Fruit fly (Drosophila melanogaster): Measurements from ENCODE around the gene CG5346.

Gene CG5346

DNA sequence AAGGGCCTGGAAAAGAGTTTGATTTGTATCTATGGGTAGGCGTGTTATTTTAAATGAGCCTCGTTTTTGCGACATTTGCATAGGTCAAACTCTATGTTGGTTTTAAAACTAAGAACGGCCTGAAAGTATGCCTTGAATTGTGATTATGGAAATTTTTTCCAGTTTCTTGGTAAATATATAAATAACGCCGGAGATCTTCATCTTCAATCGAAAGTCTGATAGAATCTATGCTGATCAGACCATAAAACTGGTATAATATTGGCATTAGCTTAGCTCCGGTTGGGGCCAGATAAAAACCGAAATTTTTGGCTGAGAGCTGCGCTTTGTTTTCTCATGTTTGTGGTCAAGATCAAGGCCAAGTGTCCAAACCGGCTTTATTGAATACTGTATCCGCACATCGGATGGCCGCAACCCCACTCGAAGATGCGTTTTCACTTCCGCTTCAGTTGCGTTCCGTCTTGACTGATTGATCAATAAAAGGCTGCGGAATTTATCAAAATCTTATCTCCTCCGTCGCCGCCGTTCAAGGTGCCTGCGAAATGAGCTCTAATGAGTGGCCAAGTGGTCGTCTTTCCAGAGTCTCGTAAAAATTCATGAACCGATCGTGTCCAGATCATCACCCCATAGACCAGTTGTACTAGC is 28.8 kb upstream of the CG5346 start:
- TF ChIP-seq ttk (optimal IDR thresholded peaks at IDR 0.05), result no peak
- no peak for TF ChIP-seq h (optimal IDR thresholded peaks at IDR 0.05)
- no peak for TF ChIP-seq Myc (optimal IDR thresholded peaks at IDR 0.05)
- TF ChIP-seq Sin3A (optimal IDR thresholded peaks at IDR 0.05), result no peak
- no peak for TF ChIP-seq insv (optimal IDR thresholded peaks at IDR 0.05)
- no peak for TF ChIP-seq psq (optimal IDR thresholded peaks at IDR 0.05)

DNA sequence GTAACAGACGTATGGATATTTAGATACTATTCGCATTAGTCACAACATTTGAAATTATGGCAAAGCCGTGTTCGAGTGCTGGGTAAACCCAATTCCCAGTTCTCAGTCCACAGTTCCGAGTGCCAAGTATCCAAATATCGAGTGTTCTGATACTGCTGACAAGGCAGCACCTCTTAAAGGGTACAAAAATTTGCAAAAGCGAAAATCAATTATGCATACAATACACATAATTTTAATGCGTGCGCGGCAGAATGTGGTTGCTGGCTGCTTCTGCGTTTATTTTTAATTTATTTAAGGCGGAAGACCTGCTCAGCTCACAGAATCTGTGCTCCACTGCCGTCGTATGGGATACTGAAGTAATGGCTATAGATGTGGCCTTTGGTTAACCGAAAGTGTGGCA is 24.2 kb upstream of the CG5346 start:
- TF ChIP-seq insv (optimal IDR thresholded peaks at IDR 0.05) (no peak), h (optimal IDR thresholded peaks at IDR 0.05) (no peak), Sin3A (optimal IDR thresholded peaks at IDR 0.05) (no peak), ttk (optimal IDR thresholded peaks at IDR 0.05) (no peak), psq (optimal IDR thresholded peaks at IDR 0.05) (no peak), Myc (optimal IDR thresholded peaks at IDR 0.05) (no peak)

DNA sequence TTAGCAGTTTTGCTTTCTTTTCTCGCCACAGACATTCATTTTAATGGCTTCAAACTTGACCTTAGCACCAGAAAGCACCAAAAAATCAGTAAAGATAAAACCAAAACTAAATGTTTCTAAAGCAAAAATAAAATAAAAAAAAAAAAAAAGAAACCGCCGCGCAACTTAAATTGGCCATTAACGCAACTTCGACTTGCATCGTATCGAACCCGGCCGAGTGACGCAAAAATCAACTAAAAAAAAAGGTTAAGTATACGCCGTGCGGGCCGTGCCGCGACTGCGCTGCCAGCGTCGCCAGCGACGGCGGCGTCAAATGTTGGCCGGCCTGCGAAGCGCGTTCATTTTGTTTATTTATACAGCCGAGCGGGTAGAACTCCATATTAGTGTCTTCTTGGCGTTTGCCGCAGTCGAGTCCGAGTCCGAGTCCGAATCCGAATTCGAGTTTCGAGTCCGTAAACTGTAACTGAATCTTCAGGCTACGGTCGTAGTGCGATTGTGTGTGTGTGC is 21.9 kb upstream of the CG5346 start, which contains the start of gene bond:
Gene bond, plus strand, starts transcription at position 375 of the 507 bp plus-strand sequence.
- TF ChIP-seq insv (optimal IDR thresholded peaks at IDR 0.05) (no peak), Myc (optimal IDR thresholded peaks at IDR 0.05) (no peak), h (optimal IDR thresholded peaks at IDR 0.05) (no peak), ttk (optimal IDR thresholded peaks at IDR 0.05) (no peak), Sin3A (optimal IDR thresholded peaks at IDR 0.05) (no peak), psq (optimal IDR thresholded peaks at IDR 0.05) (no peak)

DNA sequence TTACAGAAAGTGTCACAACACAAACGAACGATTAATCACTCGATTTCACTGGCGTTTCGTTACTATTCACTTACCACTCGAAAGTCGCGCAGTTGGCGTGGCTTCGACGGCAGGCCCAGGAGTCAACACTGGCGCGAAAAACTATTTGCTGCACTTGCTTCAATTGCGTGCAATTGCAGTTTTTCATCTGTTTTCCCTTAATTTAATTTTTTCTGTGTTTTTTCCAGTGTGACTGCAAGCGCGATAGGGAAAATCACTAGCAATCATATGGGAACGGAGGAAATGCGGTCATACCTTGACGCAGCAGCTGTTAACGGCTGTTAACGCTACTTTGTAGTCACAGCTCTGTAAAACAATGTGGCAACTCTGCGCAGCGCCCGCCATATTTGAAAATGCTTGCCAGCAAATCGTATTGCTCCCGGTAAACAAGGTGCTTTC is 19.1 kb upstream of the CG5346 start, which contains the start of gene AdipoR:
Gene AdipoR, minus strand, starts transcription at position 262 of the 438 bp plus-strand sequence.
- no peak for TF ChIP-seq ttk (optimal IDR thresholded peaks at IDR 0.05)
- no peak for TF ChIP-seq Myc (optimal IDR thresholded peaks at IDR 0.05)
- no peak for TF ChIP-seq h (optimal IDR thresholded peaks at IDR 0.05)
- no peak for TF ChIP-seq psq (optimal IDR thresholded peaks at IDR 0.05)
- TF ChIP-seq Sin3A (optimal IDR thresholded peaks at IDR 0.05), result no peak
- no peak for TF ChIP-seq insv (optimal IDR thresholded peaks at IDR 0.05)

DNA sequence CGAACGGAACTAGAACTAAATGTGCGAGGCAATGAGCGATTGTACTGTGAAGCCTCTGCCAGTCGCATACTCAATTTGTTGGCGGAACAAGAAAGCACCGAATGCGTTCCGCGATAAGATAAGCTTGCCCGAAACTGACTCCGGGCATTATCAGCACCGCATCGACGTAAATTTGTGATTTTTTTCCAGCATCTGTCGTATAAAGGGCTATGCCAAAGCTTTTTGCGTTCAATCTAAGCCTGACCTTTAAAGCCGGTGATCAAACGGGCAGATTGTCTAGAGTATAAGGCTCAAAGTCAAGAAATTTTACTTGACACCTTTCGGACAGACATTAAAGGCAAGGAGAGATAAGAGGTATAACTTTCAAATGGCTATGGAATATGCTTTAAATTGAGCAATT is 17.6 kb upstream of the CG5346 start:
- TF ChIP-seq h (optimal IDR thresholded peaks at IDR 0.05), result no peak
- TF ChIP-seq Myc (optimal IDR thresholded peaks at IDR 0.05), result no peak
- TF ChIP-seq Sin3A (optimal IDR thresholded peaks at IDR 0.05), result no peak
- no peak for TF ChIP-seq psq (optimal IDR thresholded peaks at IDR 0.05)
- no peak for TF ChIP-seq insv (optimal IDR thresholded peaks at IDR 0.05)
- TF ChIP-seq ttk (optimal IDR thresholded peaks at IDR 0.05), result no peak

DNA sequence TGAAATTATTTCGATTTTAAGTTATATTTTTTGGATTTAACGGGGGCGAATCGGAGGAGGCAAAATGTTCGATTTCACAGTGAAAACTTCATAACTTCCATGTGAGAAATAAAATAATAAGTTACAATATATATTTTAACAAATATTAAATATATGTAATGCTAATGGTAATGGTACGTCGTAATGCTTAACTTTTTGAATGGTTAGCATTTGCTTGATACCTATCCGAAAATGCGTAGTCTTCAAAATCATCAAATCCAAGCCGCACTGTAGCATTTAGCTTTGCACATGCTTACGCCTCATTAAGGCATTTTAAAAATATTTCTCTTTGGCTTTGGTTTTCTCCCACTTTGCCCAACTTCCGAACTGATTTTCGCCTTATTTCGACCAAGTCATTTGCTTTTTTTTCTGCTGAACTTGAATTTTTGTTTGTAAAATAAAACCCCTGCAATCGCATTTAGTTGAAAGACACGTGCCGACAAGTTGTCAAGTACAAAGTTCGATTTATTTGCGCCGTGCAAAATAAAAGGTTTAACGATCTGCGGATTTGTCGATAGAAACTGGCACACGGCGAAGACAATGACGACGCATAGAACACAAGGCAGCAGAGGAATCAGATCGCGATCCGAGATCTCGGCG is 14.4 kb upstream of the CG5346 start:
- TF ChIP-seq psq (optimal IDR thresholded peaks at IDR 0.05), result no peak
- TF ChIP-seq h (optimal IDR thresholded peaks at IDR 0.05), result no peak
- TF ChIP-seq Sin3A (optimal IDR thresholded peaks at IDR 0.05), result no peak
- no peak for TF ChIP-seq Myc (optimal IDR thresholded peaks at IDR 0.05)
- TF ChIP-seq insv (optimal IDR thresholded peaks at IDR 0.05), result no peak
- TF ChIP-seq ttk (optimal IDR thresholded peaks at IDR 0.05), result no peak

DNA sequence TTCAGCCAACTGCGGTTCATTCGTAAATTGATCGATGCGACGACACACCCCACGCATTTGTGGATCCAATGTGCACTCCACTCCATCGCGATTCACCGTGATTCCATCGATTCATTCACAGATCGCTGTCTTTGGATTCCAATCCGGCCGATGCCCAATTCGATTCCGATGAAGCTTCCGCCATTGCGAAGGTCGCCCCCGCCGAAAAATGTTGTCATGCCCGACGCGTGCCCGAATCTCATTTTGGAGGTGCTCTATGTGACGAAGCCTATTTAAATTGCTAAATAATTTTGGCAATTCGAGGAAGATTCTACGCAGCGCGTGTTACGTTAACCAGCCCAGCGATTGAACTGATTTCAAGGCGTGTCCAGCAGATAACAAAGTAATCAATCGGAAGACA is 12.2 kb upstream of the CG5346 start:
- TF ChIP-seq ttk (optimal IDR thresholded peaks at IDR 0.05), result no peak
- no peak for TF ChIP-seq Sin3A (optimal IDR thresholded peaks at IDR 0.05)
- no peak for TF ChIP-seq psq (optimal IDR thresholded peaks at IDR 0.05)
- TF ChIP-seq insv (optimal IDR thresholded peaks at IDR 0.05), result no peak
- no peak for TF ChIP-seq h (optimal IDR thresholded peaks at IDR 0.05)
- TF ChIP-seq Myc (optimal IDR thresholded peaks at IDR 0.05), result no peak

DNA sequence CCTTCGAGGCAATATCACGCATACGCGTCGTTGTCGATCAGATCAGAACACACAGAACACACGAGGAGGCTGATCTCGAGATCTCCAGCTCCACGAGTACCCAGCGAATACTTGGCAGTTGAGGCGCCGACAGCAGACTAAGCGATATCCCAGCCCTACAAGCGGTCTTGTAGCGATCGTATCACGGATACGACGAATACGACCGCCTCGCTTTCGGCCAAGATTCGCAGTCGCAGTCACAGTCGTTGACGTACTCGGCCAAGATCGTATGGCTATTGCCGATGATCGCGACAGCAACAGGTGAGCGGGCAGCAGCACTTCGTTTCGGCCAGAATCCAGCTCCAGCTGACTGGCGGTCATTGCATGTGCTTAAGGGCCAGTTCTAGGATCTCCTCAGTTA is 11.3 kb upstream of the CG5346 start, which contains the start of gene CG5326:
Gene CG5326, minus strand, starts transcription at position 158 of the 400 bp plus-strand sequence.
- TF ChIP-seq psq (optimal IDR thresholded peaks at IDR 0.05) (no peak), Sin3A (optimal IDR thresholded peaks at IDR 0.05) (no peak), Myc (optimal IDR thresholded peaks at IDR 0.05) (no peak), h (optimal IDR thresholded peaks at IDR 0.05) (no peak), ttk (optimal IDR thresholded peaks at IDR 0.05) (no peak), insv (optimal IDR thresholded peaks at IDR 0.05) (no peak)

DNA sequence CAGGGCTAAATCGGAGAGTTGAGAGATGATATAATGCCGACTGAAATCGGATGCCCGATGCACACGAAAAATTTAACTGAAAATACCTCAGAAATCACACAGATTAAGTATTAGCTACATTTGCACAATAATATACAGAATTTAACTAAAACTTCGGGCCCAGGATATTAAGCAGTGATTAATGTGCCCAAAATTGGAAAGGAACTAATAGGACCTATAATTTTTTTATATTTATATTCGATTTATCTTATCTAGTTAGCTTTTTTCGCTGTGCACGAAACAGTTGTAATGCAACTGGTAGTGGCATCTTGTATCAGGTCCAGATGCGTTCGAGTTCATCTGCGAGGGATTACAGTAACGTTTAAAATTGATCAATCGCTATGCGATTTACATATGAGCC is 10.4 kb upstream of the CG5346 start:
- TF ChIP-seq insv (optimal IDR thresholded peaks at IDR 0.05) (no peak), Myc (optimal IDR thresholded peaks at IDR 0.05) (no peak), psq (optimal IDR thresholded peaks at IDR 0.05) (no peak), Sin3A (optimal IDR thresholded peaks at IDR 0.05) (no peak), ttk (optimal IDR thresholded peaks at IDR 0.05) (no peak), h (optimal IDR thresholded peaks at IDR 0.05) (no peak)

DNA sequence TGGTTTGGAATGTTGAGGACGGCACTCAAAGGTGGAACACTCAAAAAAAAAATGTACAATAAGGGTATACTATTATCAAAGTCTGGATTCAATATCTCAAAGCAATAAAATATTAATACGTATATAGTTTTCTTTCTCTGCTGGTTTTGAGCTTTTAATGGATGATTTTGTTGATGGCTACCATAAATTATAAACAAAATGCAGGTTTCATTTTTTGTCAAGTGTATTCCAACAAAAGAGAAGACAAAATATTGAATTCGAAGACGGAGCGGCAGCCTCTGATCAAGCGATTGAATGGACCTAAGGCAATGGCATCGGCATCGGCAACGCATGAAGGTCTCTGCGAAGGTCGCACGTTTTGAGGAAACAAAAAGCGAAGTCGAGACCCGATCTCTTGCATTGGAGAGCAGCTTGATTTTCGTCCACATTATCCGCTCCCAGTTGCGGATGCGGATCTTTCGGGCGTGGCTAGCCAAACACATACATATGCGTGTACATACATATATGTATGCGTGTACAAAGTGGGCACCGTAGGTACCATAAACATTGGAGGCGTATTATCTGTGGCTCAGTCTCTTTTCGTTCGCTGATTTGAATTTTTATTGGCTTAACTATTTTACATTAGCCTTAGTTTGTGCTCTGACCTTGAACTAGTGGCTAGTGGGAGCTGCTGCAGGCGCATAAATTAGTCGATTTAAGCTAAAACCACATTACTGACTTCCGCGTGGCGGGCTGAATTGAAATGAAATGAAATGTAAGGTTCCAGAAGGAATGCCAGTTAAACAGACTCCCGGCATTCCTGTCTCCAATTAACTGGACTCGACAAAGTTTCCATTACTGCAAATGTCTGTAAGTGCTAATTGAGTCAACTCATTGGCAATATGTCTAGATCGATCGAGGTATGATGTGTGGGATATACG is 8.3 kb upstream of the CG5346 start:
- no peak for TF ChIP-seq Myc (optimal IDR thresholded peaks at IDR 0.05)

DNA sequence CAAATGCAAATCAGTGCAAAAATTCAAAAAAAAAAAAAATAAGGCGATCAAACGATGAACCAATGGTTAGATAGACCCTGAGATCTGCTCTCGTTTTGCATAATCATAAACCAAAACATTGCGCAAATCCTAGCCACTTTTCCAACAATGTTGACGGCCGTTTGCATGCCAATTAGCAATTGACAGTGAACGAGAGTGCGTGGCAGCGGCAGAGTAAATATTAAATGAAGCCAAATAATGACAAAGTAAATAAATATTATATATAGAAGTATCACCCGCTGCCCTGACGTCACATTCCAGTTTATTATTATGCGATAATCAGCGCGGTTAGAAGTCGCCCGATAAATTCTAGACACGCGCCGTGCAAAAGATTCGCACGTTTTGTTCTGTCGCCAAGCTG is 7.5 kb upstream of the CG5346 start:
- TF ChIP-seq insv (optimal IDR thresholded peaks at IDR 0.05) (no peak), ttk (optimal IDR thresholded peaks at IDR 0.05) (no peak), psq (optimal IDR thresholded peaks at IDR 0.05) (no peak), Sin3A (optimal IDR thresholded peaks at IDR 0.05) (no peak)
